Fruit fly (Drosophila melanogaster): ENCODE data around the gene Acox3.
A peak's percentile ranks its signal among the peaks of the same experiment; 100 is the strongest.

Gene Acox3

DNA sequence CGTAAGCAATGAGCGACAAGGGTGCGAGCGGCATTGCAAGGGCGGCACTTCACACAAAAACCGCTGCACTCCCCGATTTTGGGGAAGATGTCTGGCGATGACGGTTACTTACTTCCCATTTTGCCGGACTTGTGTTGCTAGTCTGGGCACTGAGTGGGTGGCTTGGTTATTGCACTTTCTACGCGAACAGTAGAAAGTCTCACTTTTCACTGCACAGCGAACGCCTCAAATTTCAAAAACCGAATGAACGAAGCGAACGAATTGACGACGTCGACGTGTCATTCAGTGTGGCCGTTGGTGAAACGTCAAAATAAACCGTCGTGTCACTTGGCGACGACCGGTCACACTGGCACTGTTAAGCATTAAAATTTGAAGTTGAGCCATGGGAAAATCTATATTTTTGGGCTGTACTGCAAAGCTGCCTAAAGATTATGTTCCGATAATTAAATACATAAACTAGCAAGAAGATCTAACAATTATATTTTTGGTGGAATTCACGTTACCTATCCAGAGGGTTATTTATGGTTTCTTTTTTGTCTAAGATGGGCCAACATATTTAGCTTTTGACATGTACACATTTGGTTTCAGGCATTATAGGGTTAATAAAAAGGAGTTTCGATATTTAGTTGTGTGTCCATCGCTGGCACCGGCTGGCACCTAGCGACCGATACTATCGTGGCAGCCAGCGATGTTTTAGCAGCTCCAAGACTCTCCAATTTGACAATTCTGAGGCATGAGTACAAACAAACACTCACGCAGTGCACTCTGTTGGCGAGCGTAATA lies 32.2 kb upstream of the Acox3 start, which contains the start of the genes Sec61alpha and Daxx (continued):
- peak; percentile 99 for TF ChIP-seq chinmo (GFP tag; IDR thresholded peaks at IDR 0.05; ENCODE audit: partially characterized antibody)
- peak; percentile 16 for TF ChIP-seq CG6683 (GFP tag; optimal IDR thresholded peaks at IDR 0.05)
- TF ChIP-seq jumu (GFP tag; optimal IDR thresholded peaks at IDR 0.05): peak; percentile 91
- peak; percentile 89 for TF ChIP-seq chn (GFP tag; optimal IDR thresholded peaks at IDR 0.05)
- peak; percentile 75; the same call in 1 of the 2 replicates for TF ChIP-seq klu (GFP tag; IDR thresholded peaks at IDR 0.05)
- peak; percentile 95 for TF ChIP-seq CG2120 (GFP tag; optimal IDR thresholded peaks at IDR 0.05)
- peak; percentile 76 for TF ChIP-seq lbe (GFP tag; optimal IDR thresholded peaks at IDR 0.05)
- TF ChIP-seq dpn (GFP tag; optimal IDR thresholded peaks at IDR 0.05): peak; percentile 88 to 92
- TF ChIP-seq ranshi (GFP tag; IDR thresholded peaks at IDR 0.05): peak; percentile 89
- peak; percentile 69 for TF ChIP-seq CG12219 (GFP tag; optimal IDR thresholded peaks at IDR 0.05)
- peak; percentile 82 for TF ChIP-seq CG11504 (tag; optimal IDR thresholded peaks at IDR 0.05)
- peak; percentile 50 for TF ChIP-seq CG10462 (GFP tag; optimal IDR thresholded peaks at IDR 0.05)
- TF ChIP-seq PHDP (tag; optimal IDR thresholded peaks at IDR 0.05): peak; percentile 84
- TF ChIP-seq NFAT (GFP tag; IDR thresholded peaks at IDR 0.05): peak; percentile 87
- peak; percentile 70 for TF ChIP-seq CG8290 (GFP tag; optimal IDR thresholded peaks at IDR 0.05)
- peak in 1 of 2 experiments; percentile 73 for TF ChIP-seq CG8290 (tag; optimal IDR thresholded peaks at IDR 0.05)
- TF ChIP-seq ftz-f1 (GFP tag; optimal IDR thresholded peaks at IDR 0.05): peak; percentile 27
- peak; percentile 78 for TF ChIP-seq Oli (tag; optimal IDR thresholded peaks at IDR 0.05)
- peak; percentile 65 for TF ChIP-seq repo (GFP tag; optimal IDR thresholded peaks at IDR 0.05)
- TF ChIP-seq unpg (GFP tag; optimal IDR thresholded peaks at IDR 0.05): peak; percentile 85
- no peak for TF ChIP-seq cg (GFP tag; optimal IDR thresholded peaks at IDR 0.05)
- TF ChIP-seq CG10267 (tag; optimal IDR thresholded peaks at IDR 0.05): peak; percentile 81
- peak; percentile 67 for TF ChIP-seq CG12299 (tag; optimal IDR thresholded peaks at IDR 0.05)
- TF ChIP-seq toy (GFP tag; IDR thresholded peaks at IDR 0.05): peak; percentile 61; the same call in 1 of the 2 replicates
- TF ChIP-seq Side (GFP tag; optimal IDR thresholded peaks at IDR 0.05): peak; percentile 83
- peak; percentile 81 for TF ChIP-seq HLH3B (GFP tag; IDR thresholded peaks at IDR 0.05)
- TF ChIP-seq Ada2b (GFP tag; IDR thresholded peaks at IDR 0.05): peak; percentile 75
- TF ChIP-seq CG11085 (GFP tag; IDR thresholded peaks at IDR 0.05): peak; percentile 80
- TF ChIP-seq kah (GFP tag; optimal IDR thresholded peaks at IDR 0.05): peak; percentile 37
- TF ChIP-seq Atf3 (GFP tag; optimal IDR thresholded peaks at IDR 0.05): peak; percentile 84
- peak; percentile 62; the same call in 2 of the 3 replicates for TF ChIP-seq Optix (GFP tag; IDR thresholded peaks at IDR 0.05)
- peak; percentile 88 for TF ChIP-seq CHES-1-like (GFP tag; optimal IDR thresholded peaks at IDR 0.05)
- peak; percentile 22 for TF ChIP-seq CG9437 (GFP tag; optimal IDR thresholded peaks at IDR 0.05)
- TF ChIP-seq jing (GFP tag; optimal IDR thresholded peaks at IDR 0.05): no peak
- peak; percentile 87 for TF ChIP-seq CG2678 (tag; optimal IDR thresholded peaks at IDR 0.05)
- TF ChIP-seq sens (GFP tag): peak; percentile 98
- peak; percentile 96 for TF ChIP-seq zfh2 (GFP tag; optimal IDR thresholded peaks at IDR 0.05)
- TF ChIP-seq Sry-β (GFP tag; optimal IDR thresholded peaks at IDR 0.05): peak; percentile 35
- peak; percentile 45; the same call in 2 of the 3 replicates for TF ChIP-seq sr (GFP tag; IDR thresholded peaks at IDR 0.05)
- peak; percentile 74 for TF ChIP-seq twi (tag; optimal IDR thresholded peaks at IDR 0.05)
- peak; percentile 36 for TF ChIP-seq CG2202 (tag; optimal IDR thresholded peaks at IDR 0.05)
- TF ChIP-seq Blimp-1 (GFP tag; optimal IDR thresholded peaks at IDR 0.05): peak; percentile 68
- TF ChIP-seq Asciz (GFP tag; optimal IDR thresholded peaks at IDR 0.05): peak; percentile 53
- TF ChIP-seq CG32532 (GFP tag; IDR thresholded peaks at IDR 0.05): peak; percentile 92
- TF ChIP-seq Ets65A (GFP tag): peak; percentile 98
- peak; percentile 69 for TF ChIP-seq E2f2 (GFP tag; IDR thresholded peaks at IDR 0.05)
- peak; percentile 50; the same call in 1 of the 3 replicates for TF ChIP-seq gce (GFP tag; IDR thresholded peaks at IDR 0.05)
- TF ChIP-seq chm (GFP tag; IDR thresholded peaks at IDR 0.05): peak; percentile 66
- TF ChIP-seq Antp (GFP tag; optimal IDR thresholded peaks at IDR 0.05): peak; percentile 93
- peak; percentile 42 for TF ChIP-seq Adf1 (GFP tag; IDR thresholded peaks at IDR 0.05)

All from whole organism, embryonic.